Worm (Caenorhabditis elegans) whole organism, young adult: ENCODE measurements around the gene B0403.5.

Experiments
- D2030.7 ChIP-seq: fragments of 200-800 bp; sonication (Bioruptor generic); IDR thresholded peaks from 2 replicates; pipeline ENCODE4 v1.3.6; 2022; ENCODE audit warnings: missing genetic modification reagents, missing genetic modification characterization, missing compliant biosample characterization
- F57A8.1 ChIP-seq: fragments of 200-800 bp; sonication (Bioruptor generic); optimal IDR thresholded peaks from 2 replicates; lab custom pipeline; 2018; ENCODE audit warnings: mild to moderate bottlenecking, missing genetic modification characterization, moderate library complexity, missing compliant biosample characterization
- Y67H2A.10 ChIP-seq: fragments of 200-800 bp; sonication (Bioruptor generic); conservative IDR thresholded peaks from 2 replicates; pipeline ENCODE4 v1.3.6; 2022; ENCODE audit warnings: missing genetic modification reagents, missing genetic modification characterization, missing compliant biosample characterization
- lir-1 ChIP-seq: fragments of 200-800 bp; sonication (Bioruptor generic); conservative IDR thresholded peaks from 2 replicates; pipeline ENCODE4 v1.3.6; 2022; ENCODE audit warnings: missing genetic modification reagents, missing genetic modification characterization, missing compliant biosample characterization
- madf-6 ChIP-seq: fragments of 200-800 bp; sonication (Bioruptor generic); IDR thresholded peaks from 2 replicates; pipeline ENCODE4 v1.3.6; 2022; ENCODE audit warnings: missing genetic modification reagents, missing genetic modification characterization, missing compliant biosample characterization
- nfya-2 ChIP-seq: fragments of 200-800 bp; sonication (Bioruptor generic); IDR thresholded peaks from 2 replicates; pipeline ENCODE4 v1.3.6; 2022; ENCODE audit warnings: missing genetic modification reagents, missing genetic modification characterization, missing compliant biosample characterization
- nfyb-1 ChIP-seq: fragments of 200-800 bp; sonication (Bioruptor generic); IDR thresholded peaks from 2 replicates; pipeline ENCODE4 v1.3.6; 2022; ENCODE audit warnings: missing genetic modification reagents, missing genetic modification characterization, missing compliant biosample characterization
- sea-2 ChIP-seq: fragments of 200-800 bp; sonication (Bioruptor generic); IDR thresholded peaks from 2 replicates; pipeline ENCODE4 v1.3.6; 2022; ENCODE audit warnings: missing genetic modification characterization, missing compliant biosample characterization
- snpc-1.1 ChIP-seq: sonication (generic microtip); optimal IDR thresholded peaks from 2 replicates; lab custom pipeline; 2017; ENCODE audit warnings: missing genetic modification characterization, mild to moderate bottlenecking, missing compliant biosample characterization, antibody characterized with exemption, moderate library complexity, missing genotype, missing genetic modification reagents; ENCODE audit not compliant: insufficient read depth

The B0403.5 gene

DNA sequence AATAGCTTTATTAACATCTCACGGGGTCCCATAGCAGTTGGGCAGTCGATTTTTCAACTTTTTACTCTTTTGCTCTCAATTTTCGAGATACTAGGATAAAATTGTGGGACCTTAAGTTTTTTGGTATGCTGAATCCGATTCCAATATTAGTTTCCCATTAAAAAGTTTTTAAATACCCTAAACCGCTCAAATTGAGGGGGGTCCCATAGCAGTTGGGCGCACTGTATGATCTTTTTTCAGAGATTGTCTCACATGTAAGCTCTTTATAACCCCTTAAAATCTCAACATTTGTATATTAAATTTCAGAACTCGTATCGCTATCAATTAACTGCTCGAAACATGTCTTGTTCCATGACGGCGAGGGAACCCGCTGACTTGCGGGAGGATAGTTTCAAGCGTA, 48.6 kb downstream of the B0403.5 start, which contains the start of gene C36B7.2:
TSS of gene C36B7.2 (plus strand) at position 301 of the 400 bp plus-strand sequence.
- TF ChIP-seq madf-6 (GFP tag; lab: Robert Waterston, UW) (no peak), F57A8.1 (GFP tag; lab: Kevin White, UChicago) (no peak), Y67H2A.10 (no peak), nfya-2 (GFP tag; lab: Robert Waterston, UW) (no peak), nfyb-1 (GFP tag; lab: Robert Waterston, UW) (no peak), lir-1 (GFP tag; lab: Robert Waterston, UW) (no peak), D2030.7 (GFP tag; lab: Robert Waterston, UW) (no peak), snpc-1.1 (tag; lab: Kevin White, UChicago) (no peak), sea-2 (GFP tag; lab: Robert Waterston, UW) (no peak)
